Worm (Caenorhabditis elegans) whole organism, mixed stage, embryonic: Measurements from ENCODE around the gene T13A10.64.

ENCODE experiments used
- bed-3 ChIP-seq: fragments of 200-800 bp; sonication (Bioruptor generic); optimal IDR thresholded peaks from 3 replicates; lab custom pipeline; 2018; ENCODE audit warnings: mild to moderate bottlenecking, missing genetic modification characterization, moderate library complexity, missing compliant biosample characterization
- blmp-1 ChIP-seq: fragments of 150-350 bp; optimal IDR thresholded peaks from 2 replicates; lab custom pipeline; 2014; ENCODE audit warnings: missing biosample characterization, missing genetic modification characterization
- ceh-39 ChIP-seq: fragments of 150-350 bp; optimal IDR thresholded peaks from 2 replicates; lab custom pipeline; 2014; ENCODE audit warnings: missing biosample characterization, missing genetic modification characterization
- ceh-43 ChIP-seq: fragments of 200-800 bp; sonication (Bioruptor generic); optimal IDR thresholded peaks from 2 replicates; lab custom pipeline; 2018; ENCODE audit warnings: mild to moderate bottlenecking, missing genetic modification characterization, moderate library complexity, missing compliant biosample characterization
- ceh-83 ChIP-seq: fragments of 200-800 bp; sonication (Bioruptor generic); optimal IDR thresholded peaks from 2 replicates; lab custom pipeline; 2018; ENCODE audit warnings: mild to moderate bottlenecking, missing genetic modification characterization, missing compliant biosample characterization
- ces-1 ChIP-seq: fragments of 150-350 bp; optimal IDR thresholded peaks from 2 replicates; lab custom pipeline; 2014; ENCODE audit warnings: missing biosample characterization, missing genetic modification reagents, missing genetic modification characterization
- cnd-1 ChIP-seq: fragments of 200-800 bp; sonication (Bioruptor generic); optimal IDR thresholded peaks from 2 replicates; lab custom pipeline; 2018; ENCODE audit warnings: mild to moderate bottlenecking, missing genetic modification characterization, missing compliant biosample characterization
- drap-1 ChIP-seq: fragments of 200-800 bp; sonication (Bioruptor generic); optimal IDR thresholded peaks from 3 replicates; lab custom pipeline; 2018; ENCODE audit warnings: mild to moderate bottlenecking, missing genetic modification characterization, missing compliant biosample characterization
- elt-1 ChIP-seq: sonication (generic microtip); optimal IDR thresholded peaks from 2 replicates; lab custom pipeline; 2017; ENCODE audit warnings: missing genetic modification characterization, mild to moderate bottlenecking, missing compliant biosample characterization, antibody characterized with exemption, moderate library complexity, borderline replicate concordance; ENCODE audit not compliant: insufficient read depth
- flh-1 ChIP-seq: fragments of 200-800 bp; sonication (Bioruptor generic); optimal IDR thresholded peaks from 2 replicates; lab custom pipeline; 2018; ENCODE audit warnings: mild to moderate bottlenecking, missing genetic modification characterization, moderate library complexity, missing compliant biosample characterization
- ham-2 ChIP-seq: fragments of 200-800 bp; sonication (Bioruptor generic); optimal IDR thresholded peaks from 2 replicates; lab custom pipeline; 2018; ENCODE audit warnings: mild to moderate bottlenecking, missing genetic modification characterization, missing compliant biosample characterization
- lin-32 ChIP-seq: fragments of 200-800 bp; sonication (Bioruptor generic); optimal IDR thresholded peaks from 2 replicates; lab custom pipeline; 2018; ENCODE audit warnings: mild to moderate bottlenecking, missing genetic modification characterization, missing compliant biosample characterization
- lsy-2 ChIP-seq: fragments of 150-350 bp; optimal IDR thresholded peaks from 2 replicates; lab custom pipeline; 2014; ENCODE audit warnings: missing biosample characterization, missing genetic modification characterization
- mab-5 ChIP-seq: fragments of 150-350 bp; optimal IDR thresholded peaks from 2 replicates; lab custom pipeline; 2014; ENCODE audit warnings: missing biosample characterization, missing genetic modification characterization
- mep-1 ChIP-seq: fragments of 150-350 bp; optimal IDR thresholded peaks from 2 replicates; lab custom pipeline; 2017; ENCODE audit warnings: missing biosample characterization, missing genetic modification reagents, missing genetic modification characterization, inconsistent platforms
- nhr-12 ChIP-seq: fragments of 150-350 bp; optimal IDR thresholded peaks from 2 replicates; lab custom pipeline; 2014; ENCODE audit warnings: missing biosample characterization, missing genetic modification characterization
- nhr-2 ChIP-seq: fragments of 150-350 bp; optimal IDR thresholded peaks from 2 replicates; lab custom pipeline; 2014; ENCODE audit warnings: missing biosample characterization, missing genetic modification characterization
- nhr-237 ChIP-seq: fragments of 150-350 bp; optimal IDR thresholded peaks from 2 replicates; lab custom pipeline; 2014; ENCODE audit warnings: missing biosample characterization, missing genetic modification characterization
- nhr-28 ChIP-seq: fragments of 150-350 bp; optimal IDR thresholded peaks from 2 replicates; lab custom pipeline; 2014; ENCODE audit warnings: missing biosample characterization, missing genetic modification characterization
- nhr-76 ChIP-seq: sonication (generic microtip); optimal IDR thresholded peaks from 2 replicates; lab custom pipeline; 2017; ENCODE audit warnings: missing biosample characterization, missing genetic modification characterization
- pha-4 ChIP-seq: fragments of 150-350 bp; optimal IDR thresholded peaks from 2 replicates; lab custom pipeline; 2018; ENCODE audit warnings: missing biosample characterization, missing genetic modification reagents, missing genetic modification characterization
- sem-2 ChIP-seq: fragments of 200-800 bp; sonication (Bioruptor generic); optimal IDR thresholded peaks from 2 replicates; lab custom pipeline; 2018; ENCODE audit warnings: mild to moderate bottlenecking, missing genetic modification characterization, missing compliant biosample characterization
- snpc-4 ChIP-seq: fragments of 150-350 bp; optimal IDR thresholded peaks from 2 replicates; lab custom pipeline; 2014; ENCODE audit warnings: missing biosample characterization, missing genetic modification characterization
- sptf-1 ChIP-seq: sonication (generic microtip); optimal IDR thresholded peaks from 2 replicates; lab custom pipeline; 2017; ENCODE audit warnings: mild to moderate bottlenecking, missing genetic modification characterization, moderate library complexity, missing compliant biosample characterization
- tbx-8 ChIP-seq: fragments of 200-800 bp; sonication (Bioruptor generic); optimal IDR thresholded peaks from 2 replicates; lab custom pipeline; 2018; ENCODE audit warnings: mild to moderate bottlenecking, missing genetic modification characterization, moderate library complexity, missing compliant biosample characterization
- unc-120 ChIP-seq: sonication (generic microtip); optimal IDR thresholded peaks from 2 replicates; lab custom pipeline; 2017; ENCODE audit warnings: missing genetic modification characterization, missing compliant biosample characterization; ENCODE audit not compliant: poor library complexity, severe bottlenecking
- unc-62 ChIP-seq: fragments of 150-350 bp; optimal IDR thresholded peaks from 2 replicates; lab custom pipeline; 2014; ENCODE audit warnings: missing biosample characterization, missing genetic modification reagents, missing genetic modification characterization
- zip-8 ChIP-seq: fragments of 150-350 bp; optimal IDR thresholded peaks from 2 replicates; lab custom pipeline; 2014; ENCODE audit warnings: missing biosample characterization, missing genetic modification characterization
- ztf-11 ChIP-seq: fragments of 150-350 bp; optimal IDR thresholded peaks from 2 replicates; lab custom pipeline; 2014; ENCODE audit warnings: missing biosample characterization, missing genetic modification characterization

T13A10.64 gene

DNA sequence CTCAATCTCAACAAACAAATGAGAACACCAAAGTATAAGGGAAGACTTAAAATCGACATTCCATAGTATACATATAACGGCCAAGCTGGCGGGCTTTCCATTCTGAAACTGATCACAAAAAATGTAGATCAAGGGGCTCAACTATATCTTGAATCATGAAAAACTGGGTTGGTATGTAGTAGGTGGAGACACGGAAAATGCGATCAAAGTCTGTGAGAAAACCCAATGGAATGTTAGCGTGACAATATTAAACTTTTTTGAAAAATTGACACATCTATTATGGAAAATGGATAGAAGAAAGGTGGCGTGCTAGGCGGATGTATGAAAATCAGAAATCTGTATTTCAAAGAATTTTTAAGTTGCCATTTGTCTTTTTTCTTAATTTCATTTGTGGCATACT lies 8.5 kb downstream of the T13A10.64 start, which contains the start of gene srv-28:
srv-28 (minus strand) TSS at position 101 of the 400 bp plus-strand sequence.
- TF ChIP-seq blmp-1 (tag; lab: Kevin White, UChicago) (no peak), ztf-11 (no peak), lin-32 (GFP tag; lab: Kevin White, UChicago) (no peak), ceh-43 (GFP tag; lab: Kevin White, UChicago) (no peak), ces-1 (GFP tag; lab: Kevin White, UChicago) (no peak), nhr-2 (tag; lab: Kevin White, UChicago) (no peak), nhr-12 (tag; lab: Kevin White, UChicago) (no peak), nhr-28 (no peak), tbx-8 (GFP tag; lab: Kevin White, UChicago) (no peak), mab-5 (tag; lab: Kevin White, UChicago) (no peak), sptf-1 (tag; lab: Kevin White, UChicago) (no peak), ham-2 (no peak), unc-62 (no peak), pha-4 (tag; lab: Kevin White, UChicago) (no peak)

DNA sequence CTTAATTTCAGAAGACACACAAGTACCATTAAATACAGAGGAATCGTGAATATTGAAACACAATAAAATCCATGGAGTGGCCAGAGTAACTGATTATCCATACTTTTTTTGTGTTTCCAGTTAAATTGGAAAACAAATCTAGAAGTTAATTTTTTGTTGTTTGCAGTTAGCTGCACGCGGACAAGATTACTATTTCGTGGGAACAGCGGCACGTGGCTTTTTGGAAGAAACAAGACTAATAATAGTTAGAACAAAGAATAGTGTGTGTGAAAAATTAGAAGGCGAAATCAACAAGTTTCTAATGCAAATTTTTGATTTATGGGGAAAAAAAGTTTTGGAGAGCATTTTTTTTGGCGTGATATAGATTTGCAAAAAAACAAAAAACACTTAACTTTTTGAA lies 11.8 kb downstream of the T13A10.64 start, which contains the start of gene srv-29:
srv-29 (minus strand) TSS at position 101 of the 400 bp plus-strand sequence.
- TF ChIP-seq unc-120 (no peak), zip-8 (tag; lab: Kevin White, UChicago) (no peak), nhr-2 (tag; lab: Kevin White, UChicago) (no peak), ceh-39 (tag; lab: Kevin White, UChicago) (no peak), ham-2 (no peak), sptf-1 (tag; lab: Kevin White, UChicago) (no peak), snpc-4 (tag; lab: Kevin White, UChicago) (no peak)

DNA sequence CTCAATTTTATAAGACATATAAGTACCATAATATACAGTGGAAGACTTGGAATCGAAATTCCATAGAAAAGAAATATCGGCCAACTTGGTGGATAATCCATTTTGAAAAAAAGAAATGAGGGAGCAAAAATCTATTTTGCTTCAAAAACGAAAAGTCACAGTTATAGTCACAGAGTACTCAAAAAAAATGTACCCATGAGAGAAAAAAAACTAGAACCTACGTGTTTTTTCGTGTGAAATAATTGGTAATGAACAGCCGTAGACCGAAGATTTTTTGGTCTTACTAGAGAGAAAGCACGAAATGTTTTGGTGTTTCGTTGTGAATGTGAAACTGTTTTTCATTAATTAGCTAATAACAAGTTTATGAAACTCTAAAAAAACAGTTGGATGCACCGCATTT lies 14.6 kb downstream of the T13A10.64 start, which contains the start of gene srv-30:
srv-30 (minus strand) TSS at position 101 of the 400 bp plus-strand sequence.
- TF ChIP-seq unc-120, result no peak
- no peak for TF ChIP-seq snpc-4 (tag; lab: Kevin White, UChicago)
- TF ChIP-seq cnd-1 (tag; lab: Kevin White, UChicago), result no peak
- TF ChIP-seq nhr-28, result no peak
- TF ChIP-seq nhr-76 (tag; lab: Kevin White, UChicago), result no peak
- TF ChIP-seq flh-1 (GFP tag; lab: Kevin White, UChicago), result no peak
- no peak for TF ChIP-seq mab-5 (tag; lab: Kevin White, UChicago)
- TF ChIP-seq bed-3 (GFP tag; lab: Kevin White, UChicago), result no peak
- TF ChIP-seq unc-62, result no peak
- TF ChIP-seq drap-1 (GFP tag; lab: Kevin White, UChicago), result no peak
- no peak for TF ChIP-seq nhr-237 (tag; lab: Kevin White, UChicago)

DNA sequence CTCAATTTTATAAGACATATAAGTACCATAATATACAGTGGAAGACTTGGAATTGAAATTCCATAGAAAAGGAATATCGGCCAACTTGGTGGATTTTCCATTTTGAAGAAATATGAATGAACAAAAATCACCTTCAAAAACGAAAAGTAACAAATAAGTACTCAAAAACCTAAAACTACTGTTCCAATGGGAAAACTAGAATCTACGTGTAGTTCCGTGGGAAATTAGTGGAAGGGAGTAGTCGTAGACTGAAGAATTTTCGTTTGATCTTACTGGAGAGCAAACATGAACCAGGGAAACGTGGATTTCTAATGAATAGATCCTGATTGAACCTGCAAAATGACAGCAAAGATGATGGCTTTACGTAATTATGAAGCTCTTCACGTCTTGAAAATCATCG lies 17.2 kb downstream of the T13A10.64 start, which contains the start of gene srv-31:
srv-31 (minus strand) TSS at position 101 of the 400 bp plus-strand sequence.
- TF ChIP-seq mab-5 (tag; lab: Kevin White, UChicago) (no peak), nhr-12 (tag; lab: Kevin White, UChicago) (no peak), pha-4 (tag; lab: Kevin White, UChicago) (no peak), nhr-237 (tag; lab: Kevin White, UChicago) (no peak), unc-62 (no peak), zip-8 (tag; lab: Kevin White, UChicago) (no peak)
- TF ChIP-seq, all 35 proteins: peak for 0

DNA sequence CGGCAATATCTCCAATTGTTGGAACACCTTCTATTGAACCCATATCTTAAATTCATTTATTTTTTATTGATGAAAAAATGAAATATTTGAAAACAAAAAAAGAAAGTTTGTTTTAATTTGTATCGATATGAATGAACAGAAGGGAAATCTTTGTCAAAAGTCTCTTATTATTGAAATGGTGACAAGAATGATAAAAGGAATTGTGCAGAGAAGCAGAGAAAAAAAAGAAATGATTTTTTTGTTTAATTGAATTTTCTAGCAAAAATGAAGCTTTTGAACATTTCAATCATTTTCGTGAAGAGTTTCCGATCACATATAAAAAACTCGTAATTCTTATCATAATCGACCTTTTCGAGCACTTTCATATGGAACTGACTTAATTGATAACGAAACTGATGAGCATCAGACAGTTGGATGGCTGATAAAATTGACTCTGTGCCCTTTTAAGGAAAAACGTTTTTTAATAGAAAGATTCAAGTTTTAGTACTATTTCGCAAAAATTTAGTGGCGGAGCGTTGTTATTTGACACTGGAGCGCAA lies 21.0 kb downstream of the T13A10.64 start, which contains the start of the genes aat-4 and T13A10.1:
aat-4 (minus strand) TSS at position 51 of the 539 bp plus-strand sequence.
T13A10.1 (plus strand) TSS at position 411 of the 539 bp plus-strand sequence.
- no peak for TF ChIP-seq elt-1
- no peak for TF ChIP-seq mep-1 (tag; lab: Kevin White, UChicago)
- TF ChIP-seq nhr-28, result no peak
- TF ChIP-seq tbx-8 (GFP tag; lab: Kevin White, UChicago), result no peak
- no peak for TF ChIP-seq sem-2 (GFP tag; lab: Kevin White, UChicago)
- TF ChIP-seq ces-1 (GFP tag; lab: Kevin White, UChicago), result no peak
- TF ChIP-seq ceh-83 (GFP tag; lab: Kevin White, UChicago), result no peak
- TF ChIP-seq pha-4 (tag; lab: Kevin White, UChicago), result no peak
- TF ChIP-seq nhr-237 (tag; lab: Kevin White, UChicago), result no peak
- TF ChIP-seq lsy-2 (tag; lab: Kevin White, UChicago), result no peak
